Worm (Caenorhabditis elegans) whole organism, L3 larva: ENCODE results near the gene clec-3.

Experiments used
- R02D3.7 ChIP-seq: fragments of 150-350 bp; optimal IDR thresholded peaks from 2 replicates; lab custom pipeline; 2014; ENCODE audit warnings: missing biosample characterization, missing genetic modification characterization
- ZK546.5 ChIP-seq: sonication (generic microtip); optimal IDR thresholded peaks from 2 replicates; lab custom pipeline; 2017; ENCODE audit warnings: missing biosample characterization, missing genetic modification characterization
- aly-2 ChIP-seq: fragments of 150-350 bp; optimal IDR thresholded peaks from 2 replicates; lab custom pipeline; 2014; ENCODE audit warnings: missing biosample characterization, missing genetic modification characterization
- ceh-16 ChIP-seq: sonication (generic microtip); optimal IDR thresholded peaks from 2 replicates; lab custom pipeline; 2017; ENCODE audit warnings: missing biosample characterization, missing genetic modification characterization
- ceh-9 ChIP-seq: sonication (generic microtip); optimal IDR thresholded peaks from 2 replicates; lab custom pipeline; 2018; ENCODE audit warnings: missing biosample characterization, missing genetic modification characterization
- egl-27 ChIP-seq: sonication (generic microtip); optimal IDR thresholded peaks from 4 replicates; lab custom pipeline; 2017; ENCODE audit warnings: missing biosample characterization, missing genetic modification reagents, missing genetic modification characterization
- egl-5 ChIP-seq: fragments of 150-350 bp; optimal IDR thresholded peaks from 2 replicates; lab custom pipeline; 2017; ENCODE audit warnings: missing biosample characterization, missing genetic modification reagents, missing genetic modification characterization, inconsistent platforms
- elt-1 ChIP-seq: fragments of 150-350 bp; optimal IDR thresholded peaks from 2 replicates; lab custom pipeline; 2014; ENCODE audit warnings: missing biosample characterization, missing genetic modification characterization
- elt-3 ChIP-seq, 3 experiments: fragments of 150-350 bp in 1 of 3; sonication (generic microtip) in 2 of 3; optimal IDR thresholded peaks; 2 replicates in 2 of 3; 4 replicates in 1 of 3; lab custom pipeline; 2014 to 2017; ENCODE audit warnings: missing biosample characterization in 3 of 3, missing genetic modification characterization in 3 of 3
- eor-1 ChIP-seq, 2 experiments: fragments of 150-350 bp; optimal IDR thresholded peaks; 2 replicates each; lab custom pipeline; 2014 to 2018; ENCODE audit warnings: missing biosample characterization in 2 of 2, missing genetic modification characterization in 2 of 2
- fkh-10 ChIP-seq: sonication (generic microtip); optimal IDR thresholded peaks from 2 replicates; lab custom pipeline; 2017; ENCODE audit warnings: missing biosample characterization, missing genetic modification reagents, missing genetic modification characterization
- fkh-2 ChIP-seq: fragments of 150-350 bp; optimal IDR thresholded peaks from 2 replicates; lab custom pipeline; 2014; ENCODE audit warnings: missing biosample characterization, missing genetic modification reagents, missing genetic modification characterization
- fos-1 ChIP-seq: fragments of 150-350 bp; optimal IDR thresholded peaks from 2 replicates; lab custom pipeline; 2014; ENCODE audit warnings: missing biosample characterization, missing genetic modification characterization
- hmg-11 ChIP-seq: sonication (generic microtip); optimal IDR thresholded peaks from 2 replicates; lab custom pipeline; 2016; ENCODE audit warnings: missing genetic modification characterization, missing compliant biosample characterization
- jun-1 ChIP-seq: fragments of 150-350 bp; optimal IDR thresholded peaks from 2 replicates; lab custom pipeline; 2014; ENCODE audit warnings: missing biosample characterization, missing genetic modification reagents, missing genetic modification characterization
- lin-15B ChIP-seq: fragments of 150-350 bp; optimal IDR thresholded peaks from 2 replicates; lab custom pipeline; 2014; ENCODE audit warnings: missing biosample characterization, missing genetic modification characterization
- lin-39 ChIP-seq: fragments of 150-350 bp; optimal IDR thresholded peaks from 2 replicates; lab custom pipeline; 2018; ENCODE audit warnings: missing biosample characterization, missing genetic modification reagents, missing genetic modification characterization
- lsy-12 ChIP-seq: sonication (generic microtip); optimal IDR thresholded peaks from 2 replicates; lab custom pipeline; 2016; ENCODE audit warnings: mild to moderate bottlenecking, missing genetic modification characterization, missing compliant biosample characterization
- mdl-1 ChIP-seq: fragments of 150-350 bp; optimal IDR thresholded peaks from 2 replicates; lab custom pipeline; 2014; ENCODE audit warnings: missing biosample characterization, missing genetic modification characterization
- mml-1 ChIP-seq: fragments of 150-350 bp; sonication (generic microtip); optimal IDR thresholded peaks from 3 replicates; lab custom pipeline; 2014; ENCODE audit warnings: missing biosample characterization, missing genetic modification characterization
- nfya-1 ChIP-seq: sonication (generic microtip); optimal IDR thresholded peaks from 2 replicates; lab custom pipeline; 2017; ENCODE audit warnings: missing genetic modification characterization, mild to moderate bottlenecking, missing compliant biosample characterization, antibody characterized with exemption, moderate library complexity; ENCODE audit not compliant: insufficient read depth
- nhr-11 ChIP-seq: fragments of 150-350 bp; optimal IDR thresholded peaks from 2 replicates; lab custom pipeline; 2014; ENCODE audit warnings: missing biosample characterization, missing genetic modification characterization
- nhr-12 ChIP-seq: fragments of 150-350 bp; optimal IDR thresholded peaks from 2 replicates; lab custom pipeline; 2014; ENCODE audit warnings: missing biosample characterization, missing genetic modification characterization
- nhr-23 ChIP-seq: fragments of 150-350 bp; optimal IDR thresholded peaks from 2 replicates; lab custom pipeline; 2014; ENCODE audit warnings: missing biosample characterization, missing genetic modification reagents, missing genetic modification characterization
- nhr-237 ChIP-seq: fragments of 150-350 bp; optimal IDR thresholded peaks from 2 replicates; lab custom pipeline; 2014; ENCODE audit warnings: missing biosample characterization, missing genetic modification characterization
- nhr-25 ChIP-seq: sonication (generic microtip); optimal IDR thresholded peaks from 2 replicates; lab custom pipeline; 2017; ENCODE audit warnings: missing biosample characterization, missing genetic modification characterization
- nhr-28 ChIP-seq: fragments of 150-350 bp; optimal IDR thresholded peaks from 2 replicates; lab custom pipeline; 2014; ENCODE audit warnings: missing biosample characterization, missing genetic modification characterization
- nhr-43 ChIP-seq: sonication (generic microtip); optimal IDR thresholded peaks from 2 replicates; lab custom pipeline; 2016; ENCODE audit warnings: mild to moderate bottlenecking, missing genetic modification characterization, missing compliant biosample characterization; ENCODE audit not compliant: poor library complexity, severe bottlenecking
- nhr-67 ChIP-seq: fragments of 150-350 bp; optimal IDR thresholded peaks from 2 replicates; lab custom pipeline; 2014; ENCODE audit warnings: missing biosample characterization, missing genetic modification characterization
- nhr-76 ChIP-seq: fragments of 150-350 bp; sonication (generic microtip); optimal IDR thresholded peaks from 5 replicates; lab custom pipeline; 2014; ENCODE audit warnings: missing biosample characterization, missing genetic modification characterization
- pha-4 ChIP-seq: fragments of 150-350 bp; optimal IDR thresholded peaks from 2 replicates; lab custom pipeline; 2014; ENCODE audit warnings: missing biosample characterization, missing genetic modification reagents, missing genetic modification characterization
- pqm-1 ChIP-seq: fragments of 150-350 bp; optimal IDR thresholded peaks from 2 replicates; lab custom pipeline; 2017; ENCODE audit warnings: missing biosample characterization, missing genetic modification characterization, inconsistent platforms
- sea-2 ChIP-seq: fragments of 150-350 bp; sonication (generic microtip); optimal IDR thresholded peaks from 4 replicates; lab custom pipeline; 2014; ENCODE audit warnings: missing biosample characterization, missing genetic modification reagents, missing genetic modification characterization
- skn-1 ChIP-seq: fragments of 150-350 bp; optimal IDR thresholded peaks from 2 replicates; lab custom pipeline; 2014; ENCODE audit warnings: missing biosample characterization, missing genetic modification characterization
- snpc-4 ChIP-seq: fragments of 150-350 bp; optimal IDR thresholded peaks from 2 replicates; lab custom pipeline; 2014; ENCODE audit warnings: missing biosample characterization, missing genetic modification characterization
- tbx-2 ChIP-seq: sonication (generic microtip); optimal IDR thresholded peaks from 2 replicates; lab custom pipeline; 2016; ENCODE audit warnings: mild to moderate bottlenecking, missing genetic modification characterization, missing compliant biosample characterization
- unc-39 ChIP-seq: sonication (generic microtip); optimal IDR thresholded peaks from 4 replicates; lab custom pipeline; 2017; ENCODE audit warnings: missing biosample characterization, missing genetic modification characterization
- unc-62 ChIP-seq: fragments of 150-350 bp; sonication (generic microtip); optimal IDR thresholded peaks from 4 replicates; lab custom pipeline; 2014; ENCODE audit warnings: missing biosample characterization, missing genetic modification reagents, missing genetic modification characterization
- zag-1 ChIP-seq: fragments of 150-350 bp; optimal IDR thresholded peaks from 2 replicates; lab custom pipeline; 2014; ENCODE audit warnings: missing biosample characterization, missing genetic modification characterization
- ztf-11 ChIP-seq: fragments of 150-350 bp; optimal IDR thresholded peaks from 2 replicates; lab custom pipeline; 2014; ENCODE audit warnings: missing biosample characterization, missing genetic modification characterization

clec-3 gene

ce11 chrII:2996721-2997120 lies 23.0 kb downstream of the clec-3 start, which contains the start of gene lido-8:
lido-8 (plus strand) TSS chrII:2997021.
- TF ChIP-seq lin-15B (tag; lab: Kevin White, UChicago) (no peak), nhr-76 (no peak), eor-1 (tag; optimal IDR thresholded peaks at IDR 0.05; lab: Kevin White, UChicago) (no peak), fkh-10 (GFP tag; lab: Kevin White, UChicago) (no peak), skn-1 (tag; lab: Kevin White, UChicago) (no peak), mdl-1 (tag; lab: Kevin White, UChicago) (no peak), lin-39 (no peak), unc-39 (tag; lab: Kevin White, UChicago) (no peak), nhr-23 (tag; lab: Kevin White, UChicago) (no peak), elt-3 (tag; optimal IDR thresholded peaks at IDR 0.05; lab: Kevin White, UChicago) (no peak), aly-2 (tag; lab: Kevin White, UChicago) (no peak), unc-62 (no peak), nhr-237 (no peak), zag-1 (no peak)

ce11 chrII:2994590-2995392 lies 24.9 kb downstream of the clec-3 start:
- TF ChIP-seq nhr-237 (no peak), ceh-16 (no peak), sea-2 (GFP tag; lab: Kevin White, UChicago) (no peak), ztf-11 (tag; lab: Kevin White, UChicago) (no peak), elt-1 (peak; percentile 7), nhr-23 (tag; lab: Kevin White, UChicago) (no peak), ZK546.5 (no peak), pqm-1 (no peak), nhr-25 (tag; lab: Kevin White, UChicago) (peak; percentile 6), unc-39 (tag; lab: Kevin White, UChicago) (no peak), lsy-12 (no peak), fkh-2 (tag; lab: Kevin White, UChicago) (no peak)

ce11 chrII:2992300-2992699 lies 27.4 kb downstream of the clec-3 start:
- TF ChIP-seq fkh-10 (GFP tag; lab: Kevin White, UChicago) (no peak), sea-2 (GFP tag; lab: Kevin White, UChicago) (no peak), lsy-12 (no peak), egl-27 (no peak), mml-1 (tag; lab: Kevin White, UChicago) (no peak), ceh-9 (no peak), hmg-11 (tag; lab: Kevin White, UChicago) (no peak), nhr-43 (tag; lab: Kevin White, UChicago) (no peak), lin-15B (tag; lab: Kevin White, UChicago) (no peak), tbx-2 (no peak)

ce11 chrII:2991555-2992083 lies 28.1 kb downstream of the clec-3 start, which contains the start of gene K08A2.2:
K08A2.2 (plus strand) TSS chrII:2991605.
- no peak for TF ChIP-seq nhr-11
- TF ChIP-seq R02D3.7 (tag; lab: Kevin White, UChicago) = no peak
- no peak for TF ChIP-seq pha-4 (tag; lab: Kevin White, UChicago)
- TF ChIP-seq hmg-11 (tag; lab: Kevin White, UChicago) = no peak
- no peak for TF ChIP-seq sea-2 (GFP tag; lab: Kevin White, UChicago)
- TF ChIP-seq nhr-25 (tag; lab: Kevin White, UChicago) = no peak
- no peak for TF ChIP-seq nfya-1 (tag; lab: Kevin White, UChicago)
- TF ChIP-seq jun-1 = no peak
- TF ChIP-seq nhr-28 (tag; lab: Kevin White, UChicago) = no peak
- no peak for TF ChIP-seq ceh-16
- no peak for TF ChIP-seq nhr-237
- TF ChIP-seq elt-1 = no peak
- no peak for TF ChIP-seq fos-1
- TF ChIP-seq nhr-67 = no peak
- TF ChIP-seq elt-3 (tag; optimal IDR thresholded peaks at IDR 0.05; lab: Kevin White, UChicago) = no peak
- TF ChIP-seq egl-5 (tag; lab: Kevin White, UChicago) = no peak
- no peak for TF ChIP-seq aly-2 (tag; lab: Kevin White, UChicago)
- TF ChIP-seq snpc-4 = no peak
- no peak for TF ChIP-seq nhr-12 (tag; lab: Kevin White, UChicago)
- TF ChIP-seq, all 47 proteins: peak for 0
